Worm (Caenorhabditis elegans): ENCODE data around the gene Y26E6A.2.

The Y26E6A.2 gene

DNA sequence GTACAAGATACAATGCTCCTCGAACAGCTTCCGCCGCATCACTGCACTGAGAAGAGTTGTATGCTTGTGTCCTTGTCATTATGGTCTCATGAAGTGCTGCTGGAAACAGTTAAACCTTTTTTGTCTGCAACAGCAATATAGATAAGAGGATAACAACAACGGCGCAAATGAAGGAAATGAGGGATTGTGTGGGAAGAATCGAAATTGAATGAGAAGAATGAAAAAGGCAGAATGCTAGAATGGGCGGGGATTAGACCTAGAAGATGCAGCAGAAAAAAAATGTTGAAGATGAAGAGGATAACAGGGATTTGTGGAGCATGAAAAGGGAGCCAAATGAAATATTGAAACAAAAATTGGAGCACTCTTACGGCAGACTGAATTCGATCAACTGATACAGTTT is 20.9 kb downstream of the Y26E6A.2 start, which contains the start of gene sra-37:
Gene sra-37, minus strand, starts transcription at position 101 of the 400 bp plus-strand sequence.
- TF ChIP-seq nhr-11 (tag; optimal IDR thresholded peaks at IDR 0.05) (no peak), ceh-20 (GFP tag; IDR thresholded peaks at IDR 0.05) (no peak), F44E2.7 (GFP tag; IDR thresholded peaks at IDR 0.05) (no peak), nhr-42 (GFP tag; IDR thresholded peaks at IDR 0.05) (no peak), zfp-2 (tag; optimal IDR thresholded peaks at IDR 0.05) (no peak)

DNA sequence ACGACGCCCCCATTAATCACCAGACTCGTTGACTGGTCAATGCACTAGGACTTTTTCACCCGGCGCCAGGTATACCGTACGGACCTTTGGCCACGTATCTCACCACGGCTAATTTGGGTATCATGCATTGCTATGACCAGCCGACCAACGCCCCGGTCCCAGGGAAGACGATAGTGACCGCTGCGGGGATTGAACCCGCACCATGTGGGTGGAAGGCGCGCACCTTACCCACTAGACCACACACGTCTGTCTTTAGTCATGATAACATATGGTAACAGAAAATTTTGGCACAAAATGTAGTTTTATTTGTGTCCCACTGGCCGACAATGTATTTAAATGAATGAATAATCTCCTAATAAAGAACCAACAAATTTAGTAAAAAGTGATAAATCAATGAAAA is 28.0 kb downstream of the Y26E6A.2 start:
- TF ChIP-seq gei-8 (GFP tag; optimal IDR thresholded peaks at IDR 0.05) (no peak), arid-1 (GFP tag; conservative IDR thresholded peaks at IDR 0.05) (0 out of 2 replicates have a peak, but pooled peaks have one; percentile 42), dmd-8 (GFP tag; IDR thresholded peaks at IDR 0.05) (peak; percentile 47; the same call in 1 of the 2 replicates), dmd-6 (GFP tag; IDR thresholded peaks at IDR 0.05) (0 out of 2 replicates have a peak, but pooled peaks have one; percentile 10), tag-97 (GFP tag; IDR thresholded peaks at IDR 0.05) (no peak), F44E2.7 (GFP tag; IDR thresholded peaks at IDR 0.05) (0 out of 2 replicates have a peak, but pooled peaks have one; percentile 22)

DNA sequence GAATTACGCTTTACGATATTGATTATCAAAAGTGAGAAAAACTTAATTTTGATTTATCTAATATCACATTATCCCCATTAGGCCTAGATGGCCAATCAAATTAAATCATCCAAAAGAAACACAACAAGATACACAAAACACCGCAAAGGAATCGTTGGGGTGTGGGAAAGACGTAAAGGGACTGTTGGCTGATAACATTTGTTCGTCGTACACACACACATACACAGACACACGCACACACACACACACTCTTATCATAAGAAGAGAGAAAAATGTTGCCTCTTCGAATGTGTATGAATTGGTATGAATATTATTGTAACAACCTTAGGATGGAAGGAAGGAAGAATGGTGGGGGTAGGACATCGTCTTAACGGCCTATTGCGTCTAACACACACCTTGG is 29.1 kb downstream of the Y26E6A.2 start:
- TF ChIP-seq lin-13 (GFP tag; optimal IDR thresholded peaks at IDR 0.05) (no peak), mdl-1 (tag; optimal IDR thresholded peaks at IDR 0.05) (no peak), daf-16 (GFP tag; optimal IDR thresholded peaks at IDR 0.05) (no peak), daf-16 (tag; optimal IDR thresholded peaks at IDR 0.05) (peak; percentile 88), Y5F2A.4 (GFP tag; optimal IDR thresholded peaks at IDR 0.05) (no peak), pqm-1 (tag; optimal IDR thresholded peaks at IDR 0.05) (peak; percentile 88), nhr-76 (tag; optimal IDR thresholded peaks at IDR 0.05) (no peak), lin-29 (GFP tag; IDR thresholded peaks at IDR 0.05) (no peak), ZK337.2 (GFP tag; IDR thresholded peaks at IDR 0.05) (no peak), nhr-6 (tag; optimal IDR thresholded peaks at IDR 0.05) (peak; percentile 87), hlh-30 (tag; optimal IDR thresholded peaks at IDR 0.05; ENCODE audit: insufficient read depth) (peak; percentile 56), F10B5.3 (tag; optimal IDR thresholded peaks at IDR 0.05) (no peak), unc-62 (GFP tag; optimal IDR thresholded peaks at IDR 0.05 in 1 of 2) (peak in 1 of 2 experiments; percentile 34), unc-62 (tag; optimal IDR thresholded peaks at IDR 0.05) (no peak), ces-1 (GFP tag; optimal IDR thresholded peaks at IDR 0.05) (no peak), dve-1 (tag; optimal IDR thresholded peaks at IDR 0.05; ENCODE audit: insufficient read depth) (peak; percentile 69), ceh-20 (GFP tag; IDR thresholded peaks at IDR 0.05) (no peak), hlh-11 (tag; optimal IDR thresholded peaks at IDR 0.05) (peak; percentile 71), hif-1 (tag; optimal IDR thresholded peaks at IDR 0.05) (no peak), tag-97 (GFP tag; IDR thresholded peaks at IDR 0.05) (no peak), ceh-32 (tag; optimal IDR thresholded peaks at IDR 0.05; ENCODE audit: poor library complexity) (no peak), fkh-10 (GFP tag; optimal IDR thresholded peaks at IDR 0.05) (no peak), mdt-29 (GFP tag; IDR thresholded peaks at IDR 0.05) (no peak), pha-4 (GFP tag; IDR thresholded peaks at IDR 0.05) (no peak), pha-4 (tag; optimal IDR thresholded peaks at IDR 0.05) (peak; percentile 1), cey-2 (tag; optimal IDR thresholded peaks at IDR 0.05; ENCODE audit: borderline replicate concordance, insufficient read depth) (no peak), F44E2.7 (GFP tag; IDR thresholded peaks at IDR 0.05) (no peak), skn-1 (tag; optimal IDR thresholded peaks at IDR 0.05) (no peak), R02D3.7 (tag; optimal IDR thresholded peaks at IDR 0.05) (no peak), mxl-3 (GFP tag; optimal IDR thresholded peaks at IDR 0.05) (peak; percentile 65), rbr-2 (tag; optimal IDR thresholded peaks at IDR 0.05) (no peak), lir-3 (tag; optimal IDR thresholded peaks at IDR 0.05) (no peak), ctbp-1 (GFP tag; IDR thresholded peaks at IDR 0.05) (no peak), nhr-102 (tag; optimal IDR thresholded peaks at IDR 0.05) (no peak), zip-11 (GFP tag; IDR thresholded peaks at IDR 0.05) (no peak), nhr-11 (tag; optimal IDR thresholded peaks at IDR 0.05) (no peak), zag-1 (tag; optimal IDR thresholded peaks at IDR 0.05) (no peak), ztf-11 (tag; optimal IDR thresholded peaks at IDR 0.05) (no peak), D1046.2 (GFP tag; IDR thresholded peaks at IDR 0.05) (no peak), duxl-1 (tag; optimal IDR thresholded peaks at IDR 0.05; ENCODE audit: poor library complexity) (no peak), vab-7 (GFP tag; IDR thresholded peaks at IDR 0.05) (no peak)
